Worm (Caenorhabditis elegans): ENCODE results near the gene F53H1.4.

F53H1.4 gene

ce11 chrIV:1284877-1285276, 25.1 kb upstream of the F53H1.4 start:
- no peak for TF ChIP-seq snpc-4 (tag; optimal IDR thresholded peaks at IDR 0.05)

ce11 chrIV:1286549-1286948, 23.4 kb upstream of the F53H1.4 start:
- TF ChIP-seq unc-62 (GFP tag; optimal IDR thresholded peaks at IDR 0.05) (no peak), nhr-28 (tag; optimal IDR thresholded peaks at IDR 0.05) (no peak), nhr-12 (tag; optimal IDR thresholded peaks at IDR 0.05) (no peak), pha-4 (tag; optimal IDR thresholded peaks at IDR 0.05) (no peak), unc-39 (tag; optimal IDR thresholded peaks at IDR 0.05) (no peak), ceh-43 (GFP tag; optimal IDR thresholded peaks at IDR 0.05) (no peak), lin-32 (GFP tag; optimal IDR thresholded peaks at IDR 0.05) (no peak), zip-8 (tag; optimal IDR thresholded peaks at IDR 0.05) (no peak), ztf-11 (tag; optimal IDR thresholded peaks at IDR 0.05) (no peak), drap-1 (GFP tag; optimal IDR thresholded peaks at IDR 0.05) (no peak), bed-3 (GFP tag; optimal IDR thresholded peaks at IDR 0.05) (no peak), nhr-76 (tag; optimal IDR thresholded peaks at IDR 0.05) (no peak), hlh-1 (tag; optimal IDR thresholded peaks at IDR 0.05) (no peak), M03D4.4 (tag; optimal IDR thresholded peaks at IDR 0.05) (no peak), ceh-83 (GFP tag; optimal IDR thresholded peaks at IDR 0.05) (no peak)

- TF ChIP-seq sem-2 (GFP tag; optimal IDR thresholded peaks at IDR 0.05), result no peak
- no peak for TF ChIP-seq snpc-4 (tag; optimal IDR thresholded peaks at IDR 0.05)
- TF ChIP-seq zip-8 (tag; optimal IDR thresholded peaks at IDR 0.05), result no peak
- TF ChIP-seq flh-1 (GFP tag; optimal IDR thresholded peaks at IDR 0.05), result no peak
- no peak for TF ChIP-seq blmp-1 (tag; optimal IDR thresholded peaks at IDR 0.05)
- TF ChIP-seq bed-3 (GFP tag; optimal IDR thresholded peaks at IDR 0.05), result no peak
- TF ChIP-seq lin-32 (GFP tag; optimal IDR thresholded peaks at IDR 0.05), result no peak
- no peak for TF ChIP-seq nhr-237 (tag; optimal IDR thresholded peaks at IDR 0.05)
- no peak for TF ChIP-seq nhr-12 (tag; optimal IDR thresholded peaks at IDR 0.05)
- TF ChIP-seq ham-2 (GFP tag; optimal IDR thresholded peaks at IDR 0.05), result no peak
- no peak for TF ChIP-seq M03D4.4 (tag; optimal IDR thresholded peaks at IDR 0.05)
- TF ChIP-seq ceh-39 (tag; optimal IDR thresholded peaks at IDR 0.05), result no peak
- TF ChIP-seq ceh-83 (GFP tag; optimal IDR thresholded peaks at IDR 0.05), result no peak
- no peak for TF ChIP-seq mep-1 (tag; optimal IDR thresholded peaks at IDR 0.05)
- no peak for TF ChIP-seq mab-5 (tag; optimal IDR thresholded peaks at IDR 0.05)
These were observed 20.6 kb upstream of the F53H1.4 start, which contains the start of gene plst-1 for ce11 chrIV:1289327-1289726. TSS of gene plst-1 (plus strand) at chrIV:1289627.

DNA sequence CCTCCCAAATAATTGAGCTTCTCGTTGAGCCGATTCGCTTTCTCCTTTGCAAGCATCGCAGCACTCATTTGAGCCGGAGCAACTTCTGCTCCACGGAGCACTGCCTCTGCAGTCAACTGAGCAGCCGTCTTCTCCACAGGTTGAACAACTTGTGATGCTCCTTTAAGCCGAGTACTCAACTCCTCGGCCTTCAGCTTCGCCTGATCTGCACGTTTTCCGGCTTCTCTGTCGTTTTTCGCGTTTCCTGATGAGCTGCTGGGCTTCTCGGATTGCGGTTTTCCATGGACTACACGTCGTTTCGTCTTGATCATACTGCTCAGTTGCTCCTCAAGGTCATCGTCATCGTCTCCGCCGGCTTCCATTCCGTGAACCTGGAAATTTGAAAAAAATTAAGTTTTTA, 11.0 kb upstream of the F53H1.4 start:
- TF ChIP-seq ceh-83 (GFP tag; optimal IDR thresholded peaks at IDR 0.05), result no peak

DNA sequence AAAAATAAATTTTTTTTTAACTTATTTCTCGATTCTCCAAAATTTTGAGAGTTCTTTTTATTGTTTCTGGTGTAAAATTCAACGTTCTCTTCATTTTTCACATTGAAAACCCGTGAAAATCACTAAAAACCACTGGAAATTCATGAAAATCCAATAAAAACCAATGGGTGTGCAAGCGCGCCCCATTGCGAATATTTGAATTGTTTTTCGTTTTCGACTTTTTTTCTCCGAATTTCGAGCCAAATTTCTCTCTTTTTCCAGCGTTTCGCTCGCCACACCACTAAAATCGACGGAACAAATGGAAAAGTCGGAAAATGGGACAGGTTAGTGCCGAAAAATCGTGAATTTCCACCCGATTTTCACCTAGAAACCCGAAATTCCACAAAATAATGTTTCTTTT, 371 bp downstream of the F53H1.4 start:
- no peak for TF ChIP-seq sptf-1 (tag; optimal IDR thresholded peaks at IDR 0.05)
- TF ChIP-seq elt-3 (tag; optimal IDR thresholded peaks at IDR 0.05), result no peak
- TF ChIP-seq lsy-2 (tag; optimal IDR thresholded peaks at IDR 0.05), result no peak
- no peak for TF ChIP-seq blmp-1 (tag; optimal IDR thresholded peaks at IDR 0.05)
- no peak for TF ChIP-seq nhr-28 (tag; optimal IDR thresholded peaks at IDR 0.05)
- no peak for TF ChIP-seq mep-1 (tag; optimal IDR thresholded peaks at IDR 0.05)
- TF ChIP-seq mab-5 (tag; optimal IDR thresholded peaks at IDR 0.05), result no peak
- TF ChIP-seq unc-39 (tag; optimal IDR thresholded peaks at IDR 0.05), result no peak
- TF ChIP-seq flh-1 (GFP tag; optimal IDR thresholded peaks at IDR 0.05), result no peak
- no peak for TF ChIP-seq nhr-2 (tag; optimal IDR thresholded peaks at IDR 0.05)
- TF ChIP-seq hlh-1 (tag; optimal IDR thresholded peaks at IDR 0.05), result no peak
- TF ChIP-seq nhr-237 (tag; optimal IDR thresholded peaks at IDR 0.05), result no peak
- no peak for TF ChIP-seq pha-4 (tag; optimal IDR thresholded peaks at IDR 0.05)
- TF ChIP-seq ztf-11 (tag; optimal IDR thresholded peaks at IDR 0.05), result no peak
- TF ChIP-seq nhr-76 (tag; optimal IDR thresholded peaks at IDR 0.05), result no peak
- no peak for TF ChIP-seq nhr-12 (tag; optimal IDR thresholded peaks at IDR 0.05)
- TF ChIP-seq elt-1 (tag; optimal IDR thresholded peaks at IDR 0.05; ENCODE audit: borderline replicate concordance, insufficient read depth), result no peak
- TF ChIP-seq cnd-1 (tag; optimal IDR thresholded peaks at IDR 0.05), result no peak

DNA sequence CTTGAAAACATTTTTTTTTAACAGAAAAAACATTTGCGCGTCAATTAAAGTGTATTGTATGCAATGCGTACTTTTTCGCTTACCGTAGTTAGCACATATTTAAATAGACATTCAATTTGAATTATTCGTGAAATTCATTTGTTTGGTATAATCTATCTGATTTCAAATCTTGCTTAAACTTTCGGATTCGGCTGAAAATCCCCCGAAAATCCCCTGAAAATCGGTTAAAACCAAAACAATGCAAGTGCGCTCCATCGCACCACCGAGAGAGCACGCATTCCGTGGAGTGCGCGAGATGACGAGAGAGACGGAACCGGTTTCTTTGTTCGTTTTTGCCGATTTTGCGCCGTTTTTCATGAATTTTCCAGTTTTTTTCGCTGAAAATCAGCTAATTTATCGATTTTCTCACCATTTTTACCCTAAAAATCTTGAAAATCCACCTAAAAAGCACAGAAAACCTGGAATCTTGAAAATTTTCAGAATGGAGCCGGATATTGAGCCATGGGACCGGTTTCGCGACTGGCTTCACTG, 18.8 kb downstream of the F53H1.4 start, which contains the start of gene F53H1.3:
Gene F53H1.3, plus strand, starts transcription at position 481 of the 531 bp plus-strand sequence.
- peak; percentile 60 for TF ChIP-seq lsy-2 (tag; optimal IDR thresholded peaks at IDR 0.05)
- no peak for TF ChIP-seq drap-1 (GFP tag; optimal IDR thresholded peaks at IDR 0.05)

All from whole organism, mixed stage, embryonic.